Fruit fly (Drosophila melanogaster): ENCODE data around the gene ro.

ro gene

dm6 chr3R:26923830-26924333, 42.9 kb upstream of the ro start (continued):
- peak; percentile 68 for TF ChIP-seq CG11696 (GFP tag; IDR thresholded peaks at IDR 0.05)
- TF ChIP-seq Atf3 (GFP tag; optimal IDR thresholded peaks at IDR 0.05) = no peak
- peak; percentile 56 for TF ChIP-seq CG8281 (tag; optimal IDR thresholded peaks at IDR 0.05)
- TF ChIP-seq CrebB (tag; optimal IDR thresholded peaks at IDR 0.05) = no peak
- no peak for TF ChIP-seq CG4617 (GFP tag; optimal IDR thresholded peaks at IDR 0.05; ENCODE audit: borderline replicate concordance)
- TF ChIP-seq CG2202 (tag; optimal IDR thresholded peaks at IDR 0.05) = peak; percentile 32
- peak; percentile 23 for TF ChIP-seq CG1647 (GFP tag; optimal IDR thresholded peaks at IDR 0.05)
- no peak for TF ChIP-seq sc (optimal IDR thresholded peaks at IDR 0.05)
- peak; percentile 41 for TF ChIP-seq sc (GFP tag; optimal IDR thresholded peaks at IDR 0.05)
- TF ChIP-seq Nf-YB (GFP tag; optimal IDR thresholded peaks at IDR 0.05) = no peak
- TF ChIP-seq tin (GFP tag; optimal IDR thresholded peaks at IDR 0.05) = peak; percentile 14
- TF ChIP-seq nerfin-1 (tag; optimal IDR thresholded peaks at IDR 0.05) = peak; percentile 45
- TF ChIP-seq CG9727 (GFP tag; optimal IDR thresholded peaks at IDR 0.05) = peak; percentile 69
- peak; percentile 54 for TF ChIP-seq odd (GFP tag; optimal IDR thresholded peaks at IDR 0.05)
- peak; percentile 9 for TF ChIP-seq CG12659 (GFP tag; optimal IDR thresholded peaks at IDR 0.05)
- no peak for TF ChIP-seq Taf1 (GFP tag; IDR thresholded peaks at IDR 0.05)
- peak; percentile 65 for TF ChIP-seq CG5180 (GFP tag; optimal IDR thresholded peaks at IDR 0.05)
- TF ChIP-seq Fer2 (tag; optimal IDR thresholded peaks at IDR 0.05) = peak; percentile 37
- TF ChIP-seq CG8478 (optimal IDR thresholded peaks at IDR 0.05) = no peak
- peak; percentile 39 for TF ChIP-seq CG1603 (tag; optimal IDR thresholded peaks at IDR 0.05)
- no peak for TF ChIP-seq hb (GFP tag; IDR thresholded peaks at IDR 0.05; ENCODE audit: partially characterized antibody)
- no peak for TF ChIP-seq CG1792 (GFP tag; optimal IDR thresholded peaks at IDR 0.05)
- TF ChIP-seq kay (GFP tag; optimal IDR thresholded peaks at IDR 0.05) = peak; percentile 50
- peak; percentile 14 for TF ChIP-seq CG9437 (GFP tag; optimal IDR thresholded peaks at IDR 0.05)
- no peak for TF ChIP-seq toy (GFP tag; IDR thresholded peaks at IDR 0.05)
- TF ChIP-seq CG6272 (GFP tag; IDR thresholded peaks at IDR 0.05) = no peak
- TF ChIP-seq CG13424 (tag; optimal IDR thresholded peaks at IDR 0.05) = peak; percentile 44
- peak; percentile 73 for TF ChIP-seq gem (tag; optimal IDR thresholded peaks at IDR 0.05)
- TF ChIP-seq Nf-YC (tag; optimal IDR thresholded peaks at IDR 0.05) = peak; percentile 56
- peak; percentile 59 for TF ChIP-seq CG3281 (GFP tag; optimal IDR thresholded peaks at IDR 0.05)
- TF ChIP-seq CG17359 (tag; optimal IDR thresholded peaks at IDR 0.05) = peak; percentile 57
- TF ChIP-seq Ptx1 (GFP tag; IDR thresholded peaks at IDR 0.05) = peak; percentile 70
- no peak for TF ChIP-seq Usf (GFP tag; optimal IDR thresholded peaks at IDR 0.05)
- TF ChIP-seq CG30403 (GFP tag; optimal IDR thresholded peaks at IDR 0.05) = peak; percentile 50
- TF ChIP-seq bbx (GFP tag; IDR thresholded peaks at IDR 0.05; ENCODE audit: partially characterized antibody) = no peak
- TF ChIP-seq tgo (GFP tag; IDR thresholded peaks at IDR 0.05) = peak; percentile 36; the same call in 2 of the 3 replicates
- TF ChIP-seq CG14710 (tag; optimal IDR thresholded peaks at IDR 0.05) = peak; percentile 25
- no peak for TF ChIP-seq amos (GFP tag; IDR thresholded peaks at IDR 0.05; ENCODE audit: partially characterized antibody)
- no peak for TF ChIP-seq Ssrp (tag; optimal IDR thresholded peaks at IDR 0.05)
- TF ChIP-seq CG32772 (GFP tag; IDR thresholded peaks at IDR 0.05) = no peak
- peak; percentile 4 for TF ChIP-seq CG2120 (GFP tag; optimal IDR thresholded peaks at IDR 0.05)
- TF ChIP-seq CG9215 (GFP tag; IDR thresholded peaks at IDR 0.05) = no peak
- TF ChIP-seq cwo (GFP tag; optimal IDR thresholded peaks at IDR 0.05) = peak; percentile 61
- no peak for TF ChIP-seq CG3838 (GFP tag; optimal IDR thresholded peaks at IDR 0.05)
- peak; percentile 28 for TF ChIP-seq CG6683 (GFP tag; optimal IDR thresholded peaks at IDR 0.05)
- no peak for TF ChIP-seq wor (GFP tag; IDR thresholded peaks at IDR 0.05)
- peak; percentile 9 for TF ChIP-seq Lhr (GFP tag; optimal IDR thresholded peaks at IDR 0.05)
- TF ChIP-seq chinmo (GFP tag; IDR thresholded peaks at IDR 0.05; ENCODE audit: partially characterized antibody) = 0 out of 4 replicates have a peak, but pooled peaks have one; percentile 60
- TF ChIP-seq da (GFP tag; optimal IDR thresholded peaks at IDR 0.05) = no peak
- TF ChIP-seq E2f1 (GFP tag; IDR thresholded peaks at IDR 0.05) = no peak
- TF ChIP-seq CG12236 (GFP tag; optimal IDR thresholded peaks at IDR 0.05) = no peak

All from whole organism, embryonic.